Fruit fly (Drosophila melanogaster) whole organism, embryonic: ENCODE data around the gene CG13074.
A peak's percentile ranks its signal among the peaks of the same experiment; 100 is the strongest.

ENCODE experiments used
- Abd-B ChIP-seq: fragments of 200-800 bp; sonication (Bioruptor generic); optimal IDR thresholded peaks from 2 replicates; lab custom pipeline; 2018; ENCODE audit warnings: missing biosample characterization, mild to moderate bottlenecking, missing genetic modification characterization, moderate library complexity
- Atf3 ChIP-seq: fragments of 200-800 bp; sonication (Bioruptor generic); optimal IDR thresholded peaks from 3 replicates; lab custom pipeline; 2016; ENCODE audit warnings: missing biosample characterization, missing genetic modification characterization
- Bgb ChIP-seq: fragments of 200-800 bp; sonication (Bioruptor generic); IDR thresholded peaks from 2 replicates; pipeline ENCODE4 v1.3.6; 2022; ENCODE audit warnings: missing biosample characterization, missing genetic modification characterization; ENCODE audit not compliant: partially characterized antibody
- C15 ChIP-seq: fragments of 200-800 bp; sonication (Bioruptor generic); IDR thresholded peaks from 3 replicates; pipeline ENCODE4 v1.3.6; 2022; ENCODE audit warnings: missing biosample characterization, missing genetic modification characterization
- CG10274 ChIP-seq: fragments of 200-800 bp; sonication (Bioruptor generic); optimal IDR thresholded peaks from 3 replicates; lab custom pipeline; 2017; ENCODE audit warnings: missing biosample characterization, mild to moderate bottlenecking, missing genetic modification characterization
- CG10366 ChIP-seq: fragments of 200-800 bp; sonication (Bioruptor generic); IDR thresholded peaks from 2 replicates; pipeline ENCODE4 v1.3.6; 2022; ENCODE audit warnings: missing biosample characterization, missing genetic modification characterization
- CG10462 ChIP-seq: fragments of 200-800 bp; sonication (Bioruptor generic); optimal IDR thresholded peaks from 2 replicates; lab custom pipeline; 2016; ENCODE audit warnings: missing biosample characterization, missing genetic modification characterization
- CG10565 ChIP-seq: fragments of 200-800 bp; sonication (Bioruptor generic); optimal IDR thresholded peaks from 3 replicates; lab custom pipeline; 2016; ENCODE audit warnings: missing biosample characterization, mild to moderate bottlenecking, missing genetic modification characterization
- CG11093 ChIP-seq: fragments of 200-800 bp; sonication (Bioruptor generic); IDR thresholded peaks from 3 replicates; pipeline ENCODE4 v1.3.6; 2022; ENCODE audit warnings: missing biosample characterization, missing genetic modification characterization
- CG11247 ChIP-seq: fragments of 200-800 bp; sonication (Bioruptor generic); IDR thresholded peaks from 2 replicates; pipeline ENCODE4 v1.3.6; 2022; ENCODE audit warnings: missing biosample characterization, missing genetic modification characterization
- CG11695 ChIP-seq: fragments of 200-800 bp; sonication (Bioruptor generic); IDR thresholded peaks from 3 replicates; pipeline ENCODE4 v1.3.6; 2022; ENCODE audit warnings: missing biosample characterization, missing genetic modification characterization
- CG13894 ChIP-seq: fragments of 200-800 bp; sonication (Bioruptor generic); optimal IDR thresholded peaks from 3 replicates; lab custom pipeline; 2018; ENCODE audit warnings: missing biosample characterization, mild to moderate bottlenecking, missing genetic modification characterization, moderate library complexity
- CG14014 ChIP-seq: fragments of 200-800 bp; sonication (Bioruptor generic); IDR thresholded peaks from 2 replicates; pipeline ENCODE4 v1.3.6; 2022; ENCODE audit warnings: missing biosample characterization, missing genetic modification characterization
- CG15269 ChIP-seq: fragments of 200-800 bp; sonication (Bioruptor generic); optimal IDR thresholded peaks from 2 replicates; lab custom pipeline; 2018; ENCODE audit warnings: missing biosample characterization, mild to moderate bottlenecking, missing genetic modification characterization, moderate library complexity
- CG15514 ChIP-seq: fragments of 200-800 bp; sonication (Bioruptor generic); optimal IDR thresholded peaks from 3 replicates; lab custom pipeline; 2017; ENCODE audit warnings: missing biosample characterization, missing genetic modification characterization, mild to moderate bottlenecking, moderate library complexity, missing genetic modification reagents
- CG18599 ChIP-seq: fragments of 200-800 bp; sonication (Bioruptor generic); optimal IDR thresholded peaks from 3 replicates; lab custom pipeline; 2017; ENCODE audit warnings: missing biosample characterization, missing genetic modification characterization, mild to moderate bottlenecking, moderate library complexity, missing genetic modification reagents
- CG2678 ChIP-seq: fragments of 200-800 bp; sonication (Bioruptor generic); optimal IDR thresholded peaks from 3 replicates; lab custom pipeline; 2019; ENCODE audit warnings: missing biosample characterization, mild to moderate bottlenecking, missing genetic modification characterization, moderate library complexity
- CG3065 ChIP-seq: fragments of 200-800 bp; sonication (Bioruptor generic); optimal IDR thresholded peaks from 2 replicates; lab custom pipeline; 2016; ENCODE audit warnings: missing biosample characterization, missing genetic modification characterization
- CG31365 ChIP-seq: fragments of 200-800 bp; sonication (Bioruptor generic); optimal IDR thresholded peaks from 2 replicates; lab custom pipeline; 2018; ENCODE audit warnings: missing biosample characterization, mild to moderate bottlenecking, missing genetic modification characterization
- CG6175 ChIP-seq: fragments of 200-800 bp; sonication (Bioruptor generic); IDR thresholded peaks from 3 replicates; pipeline ENCODE4 v1.3.6; 2022; ENCODE audit warnings: missing biosample characterization, missing genetic modification characterization
- CG6689 ChIP-seq: fragments of 200-800 bp; sonication (Bioruptor generic); IDR thresholded peaks from 2 replicates; pipeline ENCODE4 v1.3.6; 2022; ENCODE audit warnings: missing biosample characterization, missing genetic modification characterization
- CG6791 ChIP-seq: fragments of 200-800 bp; sonication (Bioruptor generic); IDR thresholded peaks from 3 replicates; pipeline ENCODE4 v1.3.6; 2022; ENCODE audit warnings: missing biosample characterization, missing genetic modification characterization; ENCODE audit not compliant: partially characterized antibody
- CG7556 ChIP-seq: fragments of 200-800 bp; sonication (Bioruptor generic); optimal IDR thresholded peaks from 2 replicates; lab custom pipeline; 2017; ENCODE audit warnings: missing biosample characterization, mild to moderate bottlenecking, missing genetic modification characterization
- CG8290 ChIP-seq, 3 experiments: fragments of 200-800 bp; sonication (Bioruptor generic); optimal IDR thresholded peaks; 2 replicates each; lab custom pipeline; 2016 to 2019; ENCODE audit warnings: missing biosample characterization in 3 of 3, missing genetic modification characterization in 3 of 3, mild to moderate bottlenecking in 2 of 3, moderate library complexity in 1 of 3
- CG9817 ChIP-seq: fragments of 200-800 bp; sonication (Bioruptor generic); optimal IDR thresholded peaks from 2 replicates; lab custom pipeline; 2018; ENCODE audit warnings: missing biosample characterization, mild to moderate bottlenecking, missing genetic modification characterization, moderate library complexity
- Dbx ChIP-seq: fragments of 200-800 bp; sonication (Bioruptor generic); IDR thresholded peaks from 3 replicates; pipeline ENCODE4 v1.3.6; 2022; ENCODE audit warnings: missing biosample characterization, missing genetic modification characterization
- Ets65A ChIP-seq: fragments of 200-800 bp; sonication (Bioruptor generic); peaks from one replicate; lab custom pipeline; 2016; ENCODE audit warnings: missing biosample characterization, missing genetic modification characterization
- Fer1 ChIP-seq: fragments of 200-800 bp; sonication (Bioruptor generic); optimal IDR thresholded peaks from 2 replicates; lab custom pipeline; 2017; ENCODE audit warnings: missing biosample characterization, mild to moderate bottlenecking, missing genetic modification characterization
- GATAe ChIP-seq: fragments of 200-800 bp; sonication (Bioruptor generic); conservative IDR thresholded peaks from 2 replicates; pipeline ENCODE4 v1.3.6; 2022; ENCODE audit warnings: missing biosample characterization, missing genetic modification characterization
- H15 ChIP-seq: fragments of 200-800 bp; sonication (Bioruptor generic); IDR thresholded peaks from 3 replicates; pipeline ENCODE4 v1.3.6; 2022; ENCODE audit warnings: missing biosample characterization, missing genetic modification characterization
- Hmr ChIP-seq: fragments of 200-800 bp; sonication (Bioruptor generic); optimal IDR thresholded peaks from 3 replicates; lab custom pipeline; 2017; ENCODE audit warnings: mild to moderate bottlenecking, missing biosample characterization, missing genetic modification reagents, missing genetic modification characterization
- Hr3 ChIP-seq: fragments of 200-800 bp; sonication (Bioruptor generic); optimal IDR thresholded peaks from 3 replicates; lab custom pipeline; 2016; ENCODE audit warnings: missing biosample characterization, missing genetic modification characterization
- Rfx ChIP-seq: fragments of 200-800 bp; sonication (Bioruptor generic); IDR thresholded peaks from 2 replicates; pipeline ENCODE4 v1.3.6; 2022; ENCODE audit warnings: missing biosample characterization, missing genetic modification characterization
- Side ChIP-seq: fragments of 200-800 bp; sonication (Bioruptor generic); optimal IDR thresholded peaks from 2 replicates; lab custom pipeline; 2016; ENCODE audit warnings: missing biosample characterization, missing genetic modification characterization
- Sox102F ChIP-seq: fragments of 200-800 bp; sonication (Bioruptor generic); optimal IDR thresholded peaks from 2 replicates; lab custom pipeline; 2018; ENCODE audit warnings: missing biosample characterization, mild to moderate bottlenecking, missing genetic modification characterization, moderate library complexity
- az2 ChIP-seq: fragments of 200-800 bp; sonication (Bioruptor generic); optimal IDR thresholded peaks from 3 replicates; lab custom pipeline; 2016; ENCODE audit warnings: missing biosample characterization, missing genetic modification characterization
- btn ChIP-seq: fragments of 200-800 bp; sonication (Bioruptor generic); optimal IDR thresholded peaks from 2 replicates; lab custom pipeline; 2016; ENCODE audit warnings: missing biosample characterization, missing genetic modification characterization
- chif ChIP-seq, 2 experiments: fragments of 200-800 bp; sonication (Bioruptor generic); optimal IDR thresholded peaks; 3 replicates each; lab custom pipeline; 2016; ENCODE audit warnings: missing biosample characterization in 2 of 2, missing genetic modification characterization in 2 of 2
- exex ChIP-seq: fragments of 200-800 bp; sonication (Bioruptor generic); optimal IDR thresholded peaks from 4 replicates; lab custom pipeline; 2018; ENCODE audit warnings: missing biosample characterization, mild to moderate bottlenecking, missing genetic modification characterization, moderate library complexity
- ham ChIP-seq: fragments of 200-800 bp; sonication (Bioruptor generic); IDR thresholded peaks from 2 replicates; pipeline ENCODE4 v1.3.6; 2022; ENCODE audit warnings: missing biosample characterization, missing genetic modification characterization
- jigr1 ChIP-seq: fragments of 200-800 bp; sonication (Bioruptor generic); IDR thresholded peaks from 3 replicates; pipeline ENCODE4 v1.3.6; 2022; ENCODE audit warnings: missing biosample characterization, missing genetic modification characterization
- oc ChIP-seq: fragments of 200-800 bp; sonication (Bioruptor generic); optimal IDR thresholded peaks from 2 replicates; lab custom pipeline; 2018; ENCODE audit warnings: missing biosample characterization, mild to moderate bottlenecking, missing genetic modification characterization, moderate library complexity
- peb ChIP-seq: fragments of 200-800 bp; sonication (Bioruptor generic); IDR thresholded peaks from 2 replicates; pipeline ENCODE4 v1.3.6; 2022; ENCODE audit warnings: missing biosample characterization, missing genetic modification characterization
- pnt ChIP-seq: fragments of 200-800 bp; sonication (Bioruptor generic); optimal IDR thresholded peaks from 3 replicates; lab custom pipeline; 2016; ENCODE audit warnings: missing biosample characterization, missing genetic modification characterization
- sens-2 ChIP-seq: fragments of 200-800 bp; sonication (Bioruptor generic); IDR thresholded peaks from 2 replicates; pipeline ENCODE4 v1.3.6; 2022; ENCODE audit warnings: missing biosample characterization, missing genetic modification characterization
- seq ChIP-seq: fragments of 200-800 bp; sonication (Bioruptor generic); IDR thresholded peaks from 2 replicates; pipeline ENCODE4 v1.3.6; 2022; ENCODE audit warnings: missing biosample characterization, missing genetic modification characterization
- sim ChIP-seq: fragments of 200-800 bp; sonication (Bioruptor generic); IDR thresholded peaks from 2 replicates; pipeline ENCODE4 v1.3.6; 2022; ENCODE audit warnings: missing biosample characterization, missing genetic modification characterization
- sna ChIP-seq: fragments of 200-800 bp; sonication (Bioruptor generic); IDR thresholded peaks from 2 replicates; pipeline ENCODE4 v1.3.6; 2022; ENCODE audit warnings: missing biosample characterization, missing genetic modification characterization; ENCODE audit not compliant: partially characterized antibody
- trh ChIP-seq: fragments of 200-800 bp; sonication (Bioruptor generic); optimal IDR thresholded peaks from 2 replicates; lab custom pipeline; 2016; ENCODE audit warnings: missing biosample characterization, missing genetic modification characterization
- z ChIP-seq: fragments of 200-800 bp; sonication (Bioruptor generic); IDR thresholded peaks from 3 replicates; pipeline ENCODE4 v1.3.6; 2022; ENCODE audit warnings: missing biosample characterization, missing genetic modification characterization

The CG13074 gene

dm6 chr3L:16087323-16087816 is 9.9 kb downstream of the CG13074 start, which contains the start of gene Tasp1 (continued):
- TF ChIP-seq Hr3 (peak; percentile 49), CG6175 (GFP tag; lab: Robert Waterston, UW) (no peak), Atf3 (no peak), Sox102F (GFP tag; lab: Kevin White, UChicago) (no peak), CG31365 (tag; lab: Kevin White, UChicago) (no peak), CG14014 (GFP tag; lab: Robert Waterston, UW) (peak; percentile 63; the same call in 1 of the 2 replicates), Bgb (peak; percentile 57; the same call in 1 of the 2 replicates), sens-2 (GFP tag; lab: Robert Waterston, UW) (no peak), chif (GFP tag; optimal IDR thresholded peaks at IDR 0.05; lab: Kevin White, UChicago) (no peak), Rfx (peak; percentile 79), az2 (GFP tag; lab: Kevin White, UChicago) (peak; percentile 58), Ets65A (GFP tag; lab: Kevin White, UChicago) (peak; percentile 69), sna (GFP tag; lab: Robert Waterston, UW) (no peak), CG11695 (GFP tag; lab: Robert Waterston, UW) (peak; percentile 55; the same call in 2 of the 3 replicates), trh (GFP tag; lab: Kevin White, UChicago) (no peak), seq (GFP tag; lab: Robert Waterston, UW) (no peak), C15 (GFP tag; lab: Robert Waterston, UW) (no peak), CG11247 (peak; percentile 57; the same call in 1 of the 2 replicates), CG13894 (tag; lab: Kevin White, UChicago) (no peak), CG10462 (GFP tag; lab: Kevin White, UChicago) (no peak), CG10565 (GFP tag; lab: Kevin White, UChicago) (no peak), CG3065 (GFP tag; lab: Kevin White, UChicago) (no peak), btn (GFP tag; lab: Kevin White, UChicago) (no peak), Hmr (GFP tag; lab: Kevin White, UChicago) (peak; percentile 64), CG18599 (GFP tag; lab: Kevin White, UChicago) (peak; percentile 54), CG8290 (GFP tag; optimal IDR thresholded peaks at IDR 0.05; lab: Kevin White, UChicago) (no peak), CG8290 (tag; optimal IDR thresholded peaks at IDR 0.05; lab: Kevin White, UChicago) (peak in 1 of 2 experiments; percentile 54), Dbx (peak; percentile 76; the same call in 2 of the 3 replicates), exex (tag; lab: Kevin White, UChicago) (no peak), Side (GFP tag; lab: Kevin White, UChicago) (peak; percentile 22), CG7556 (no peak), CG11093 (GFP tag; lab: Robert Waterston, UW) (no peak), H15 (GFP tag; lab: Robert Waterston, UW) (no peak), pnt (no peak), ham (no peak), CG6689 (GFP tag; lab: Robert Waterston, UW) (peak; percentile 80), jigr1 (no peak), CG15269 (tag; lab: Kevin White, UChicago) (no peak), CG15514 (GFP tag; lab: Kevin White, UChicago) (peak; percentile 58), peb (GFP tag; lab: Robert Waterston, UW) (0 out of 2 replicates have a peak, but pooled peaks have one; percentile 24), CG10274 (GFP tag; lab: Kevin White, UChicago) (no peak), GATAe (no peak), z (GFP tag; lab: Robert Waterston, UW) (no peak), oc (tag; lab: Kevin White, UChicago) (no peak), Abd-B (GFP tag; lab: Kevin White, UChicago) (no peak), CG2678 (tag; lab: Kevin White, UChicago) (no peak), CG9817 (tag; lab: Kevin White, UChicago) (peak; percentile 41), CG6791 (GFP tag; lab: Robert Waterston, UW) (no peak; the same call in 2 of the 3 replicates), Fer1 (peak; percentile 67), sim (GFP tag; lab: Robert Waterston, UW) (peak; percentile 54; the same call in 1 of the 2 replicates), CG10366 (GFP tag; lab: Robert Waterston, UW) (peak; percentile 38; the same call in 1 of the 2 replicates)
